Fruit fly (Drosophila melanogaster) whole organism, adult: ENCODE results near the gene tth.

Experiments used
- CG12768 ChIP-seq: fragments of 200-800 bp; sonication (Bioruptor generic); optimal IDR thresholded peaks from 2 replicates; lab custom pipeline; 2017; ENCODE audit warnings: missing biosample characterization, missing genetic modification characterization, mild to moderate bottlenecking, moderate library complexity, missing genetic modification reagents
- CG14711 ChIP-seq: fragments of 200-800 bp; sonication (Bioruptor generic); optimal IDR thresholded peaks from 2 replicates; lab custom pipeline; 2018; ENCODE audit warnings: missing biosample characterization, mild to moderate bottlenecking, missing genetic modification characterization, moderate library complexity
- CG1620 ChIP-seq: fragments of 200-800 bp; sonication (Bioruptor generic); optimal IDR thresholded peaks from 2 replicates; lab custom pipeline; 2016; ENCODE audit warnings: missing biosample characterization, missing genetic modification characterization
- CG33017 ChIP-seq: fragments of 200-800 bp; sonication (Bioruptor generic); optimal IDR thresholded peaks from 2 replicates; lab custom pipeline; 2018; ENCODE audit warnings: missing biosample characterization, mild to moderate bottlenecking, missing genetic modification characterization, moderate library complexity
- CG7045 ChIP-seq: fragments of 200-800 bp; sonication (Bioruptor generic); optimal IDR thresholded peaks from 2 replicates; lab custom pipeline; 2017; ENCODE audit warnings: missing biosample characterization, mild to moderate bottlenecking, missing genetic modification characterization
- CG7101 ChIP-seq: fragments of 200-800 bp; sonication (Bioruptor generic); optimal IDR thresholded peaks from 2 replicates; lab custom pipeline; 2018; ENCODE audit warnings: missing biosample characterization, mild to moderate bottlenecking, missing genetic modification characterization, moderate library complexity
- Crg-1 ChIP-seq: fragments of 200-800 bp; sonication (Bioruptor generic); optimal IDR thresholded peaks from 2 replicates; lab custom pipeline; 2016; ENCODE audit warnings: missing biosample characterization, missing genetic modification characterization
- Mnt ChIP-seq: fragments of 200-800 bp; sonication (Bioruptor generic); optimal IDR thresholded peaks from 2 replicates; lab custom pipeline; 2016; ENCODE audit warnings: missing biosample characterization, mild to moderate bottlenecking, missing genetic modification characterization
- bab1 ChIP-seq: fragments of 200-800 bp; sonication (Bioruptor generic); optimal IDR thresholded peaks from 3 replicates; lab custom pipeline; 2019; ENCODE audit warnings: missing biosample characterization, mild to moderate bottlenecking, missing genetic modification characterization, moderate library complexity
- cic ChIP-seq: fragments of 200-800 bp; sonication (Bioruptor generic); optimal IDR thresholded peaks from 2 replicates; lab custom pipeline; 2017; ENCODE audit warnings: missing biosample characterization, mild to moderate bottlenecking, missing genetic modification characterization, moderate library complexity
- cnc ChIP-seq, 2 experiments: fragments of >200 bp; optimal IDR thresholded peaks; 2 replicates each; lab custom pipeline; 2017
- kay ChIP-seq: fragments of 200-800 bp; sonication (Bioruptor generic); peaks from one replicate; lab custom pipeline; 2016; ENCODE audit warnings: missing biosample characterization, missing genetic modification characterization, borderline replicate concordance
- pad ChIP-seq: fragments of 200-800 bp; sonication (Bioruptor generic); optimal IDR thresholded peaks from 3 replicates; lab custom pipeline; 2017; ENCODE audit warnings: missing biosample characterization, missing genetic modification characterization, mild to moderate bottlenecking, moderate library complexity, missing genetic modification reagents
- tj ChIP-seq: fragments of 200-800 bp; sonication (Bioruptor generic); optimal IDR thresholded peaks from 3 replicates; lab custom pipeline; 2017; ENCODE audit warnings: missing biosample characterization, mild to moderate bottlenecking, missing genetic modification characterization, moderate library complexity

- peak; percentile 3 for TF ChIP-seq tj (GFP tag; lab: Kevin White, UChicago)
- TF ChIP-seq CG14711 (tag; lab: Kevin White, UChicago), result no peak
- TF ChIP-seq cic, result no peak
- no peak for TF ChIP-seq kay
- peak; percentile 11 for TF ChIP-seq CG7101 (tag; lab: Kevin White, UChicago)
- no peak for TF ChIP-seq CG12768 (GFP tag; lab: Kevin White, UChicago)
- no peak for TF ChIP-seq CG1620
- no peak for TF ChIP-seq Crg-1 (GFP tag; lab: Kevin White, UChicago)
- no peak for TF ChIP-seq Mnt
- TF ChIP-seq CG33017 (tag; lab: Kevin White, UChicago), result no peak
- no peak for TF ChIP-seq pad
- no peak for TF ChIP-seq cnc (optimal IDR thresholded peaks at IDR 0.05; lab: Kevin White, UChicago)
- peak; percentile 15 for TF ChIP-seq bab1
- no peak for TF ChIP-seq CG7045
Observed at dm6 chrX:13572382-13572781, 44.0 kb downstream of the tth start.
